Worm (Caenorhabditis elegans) whole organism, mixed stage, embryonic: Measurements from ENCODE around the gene Y55F3BL.6.

Source experiments
- M03D4.4 ChIP-seq: sonication (generic microtip); optimal IDR thresholded peaks from 2 replicates; lab custom pipeline; 2017; ENCODE audit warnings: mild to moderate bottlenecking, missing genetic modification characterization, missing compliant biosample characterization
- ces-1 ChIP-seq: fragments of 150-350 bp; optimal IDR thresholded peaks from 2 replicates; lab custom pipeline; 2014; ENCODE audit warnings: missing biosample characterization, missing genetic modification reagents, missing genetic modification characterization
- cnd-1 ChIP-seq: fragments of 200-800 bp; sonication (Bioruptor generic); optimal IDR thresholded peaks from 2 replicates; lab custom pipeline; 2018; ENCODE audit warnings: mild to moderate bottlenecking, missing genetic modification characterization, missing compliant biosample characterization
- lin-13 ChIP-seq: fragments of 150-350 bp; optimal IDR thresholded peaks from 2 replicates; lab custom pipeline; 2014; ENCODE audit warnings: missing biosample characterization, missing genetic modification characterization
- lsy-2 ChIP-seq: fragments of 150-350 bp; optimal IDR thresholded peaks from 2 replicates; lab custom pipeline; 2014; ENCODE audit warnings: missing biosample characterization, missing genetic modification characterization
- nhr-76 ChIP-seq: sonication (generic microtip); optimal IDR thresholded peaks from 2 replicates; lab custom pipeline; 2017; ENCODE audit warnings: missing biosample characterization, missing genetic modification characterization
- sptf-1 ChIP-seq: sonication (generic microtip); optimal IDR thresholded peaks from 2 replicates; lab custom pipeline; 2017; ENCODE audit warnings: mild to moderate bottlenecking, missing genetic modification characterization, moderate library complexity, missing compliant biosample characterization
- ztf-11 ChIP-seq: fragments of 150-350 bp; optimal IDR thresholded peaks from 2 replicates; lab custom pipeline; 2014; ENCODE audit warnings: missing biosample characterization, missing genetic modification characterization

- TF ChIP-seq ztf-11 (tag; lab: Kevin White, UChicago) (no peak), M03D4.4 (tag; lab: Kevin White, UChicago) (no peak), lin-13 (tag; lab: Kevin White, UChicago) (no peak), nhr-76 (tag; lab: Kevin White, UChicago) (no peak), cnd-1 (tag; lab: Kevin White, UChicago) (no peak), ces-1 (no peak), sptf-1 (tag; lab: Kevin White, UChicago) (no peak), lsy-2 (tag; lab: Kevin White, UChicago) (no peak)
Observed at ce11 chrIV:829107-829506, 22.2 kb upstream of the Y55F3BL.6 start.
